Fruit fly (Drosophila melanogaster): ENCODE data around the gene CG32655.
A peak's percentile ranks its signal among the peaks of the same experiment; 100 is the strongest.

CG32655 gene

dm6 chrX:12248836-12249235 lies 13.2 kb upstream of the CG32655 start (continued):
- TF ChIP-seq chif (GFP tag; optimal IDR thresholded peaks at IDR 0.05) (peak in 1 of 2 experiments; percentile 48), B-H2 (GFP tag; optimal IDR thresholded peaks at IDR 0.05) (no peak), CG43689 (GFP tag; IDR thresholded peaks at IDR 0.05) (no peak), so (GFP tag; IDR thresholded peaks at IDR 0.05) (no peak), tio (GFP tag; optimal IDR thresholded peaks at IDR 0.05) (no peak), MBD-R2 (GFP tag; IDR thresholded peaks at IDR 0.05) (no peak), repo (GFP tag; optimal IDR thresholded peaks at IDR 0.05) (no peak), CG15073 (GFP tag; optimal IDR thresholded peaks at IDR 0.05) (no peak), klu (GFP tag; IDR thresholded peaks at IDR 0.05) (no peak), Hand (GFP tag; optimal IDR thresholded peaks at IDR 0.05) (no peak), Usf (GFP tag; optimal IDR thresholded peaks at IDR 0.05) (no peak), CG17568 (GFP tag; optimal IDR thresholded peaks at IDR 0.05) (no peak), esg (GFP tag; conservative IDR thresholded peaks at IDR 0.05) (peak; percentile 26; the same call in 1 of the 2 replicates), br (optimal IDR thresholded peaks at IDR 0.05) (no peak), onecut (GFP tag; IDR thresholded peaks at IDR 0.05) (no peak), CG32767 (GFP tag; IDR thresholded peaks at IDR 0.05) (no peak), HmgZ (tag; optimal IDR thresholded peaks at IDR 0.05) (no peak), Mrtf (GFP tag; IDR thresholded peaks at IDR 0.05) (no peak), CG10959 (GFP tag; IDR thresholded peaks at IDR 0.05) (peak; percentile 44; the same call in 1 of the 2 replicates), hb (GFP tag; IDR thresholded peaks at IDR 0.05; ENCODE audit: partially characterized antibody) (no peak), CG11456 (GFP tag; IDR thresholded peaks at IDR 0.05) (peak; percentile 13; the same call in 1 of the 3 replicates), H15 (GFP tag; IDR thresholded peaks at IDR 0.05) (no peak), ase (GFP tag; IDR thresholded peaks at IDR 0.05) (0 out of 3 replicates have a peak, but pooled peaks have one; percentile 27), CG12942 (GFP tag; optimal IDR thresholded peaks at IDR 0.05) (no peak), CG3163 (GFP tag; optimal IDR thresholded peaks at IDR 0.05) (no peak), CG4282 (GFP tag; optimal IDR thresholded peaks at IDR 0.05) (no peak), Max (GFP tag; optimal IDR thresholded peaks at IDR 0.05) (peak; percentile 8), CG42726 (GFP tag; IDR thresholded peaks at IDR 0.05; ENCODE audit: partially characterized antibody) (no peak), CG12299 (tag; optimal IDR thresholded peaks at IDR 0.05) (no peak), Taf1 (GFP tag; IDR thresholded peaks at IDR 0.05) (no peak), row (GFP tag; IDR thresholded peaks at IDR 0.05) (peak; percentile 73), chinmo (GFP tag; IDR thresholded peaks at IDR 0.05; ENCODE audit: partially characterized antibody) (no peak), MESR4 (GFP tag; optimal IDR thresholded peaks at IDR 0.05) (no peak), CG7372 (GFP tag; IDR thresholded peaks at IDR 0.05) (no peak), eyg (GFP tag; optimal IDR thresholded peaks at IDR 0.05) (no peak), zfh1 (GFP tag; IDR thresholded peaks at IDR 0.05) (no peak), NfI (GFP tag; optimal IDR thresholded peaks at IDR 0.05) (no peak), odd (GFP tag; optimal IDR thresholded peaks at IDR 0.05) (no peak), BtbVII (GFP tag; optimal IDR thresholded peaks at IDR 0.05) (no peak), maf-S (GFP tag; optimal IDR thresholded peaks at IDR 0.05) (no peak), TFAM (GFP tag; optimal IDR thresholded peaks at IDR 0.05) (no peak), CG8281 (tag; optimal IDR thresholded peaks at IDR 0.05) (no peak), ERR (GFP tag; optimal IDR thresholded peaks at IDR 0.05) (no peak), CG31224 (GFP tag; IDR thresholded peaks at IDR 0.05) (no peak), sc (optimal IDR thresholded peaks at IDR 0.05) (no peak), sc (GFP tag; optimal IDR thresholded peaks at IDR 0.05) (no peak), dm (GFP tag; optimal IDR thresholded peaks at IDR 0.05) (no peak), Deaf1 (tag; optimal IDR thresholded peaks at IDR 0.05) (peak; percentile 11), CG18262 (tag; optimal IDR thresholded peaks at IDR 0.05) (peak; percentile 59), gce (GFP tag; IDR thresholded peaks at IDR 0.05) (no peak), seq (GFP tag; IDR thresholded peaks at IDR 0.05) (0 out of 2 replicates have a peak, but pooled peaks have one; percentile 13), Neu2 (GFP tag; optimal IDR thresholded peaks at IDR 0.05; ENCODE audit: borderline replicate concordance) (no peak), B-H1 (GFP tag; IDR thresholded peaks at IDR 0.05) (no peak)

Data from whole organism, embryonic.